Fruit fly (Drosophila melanogaster) whole organism, pupa: Measurements from ENCODE around the gene CG14615.

Experiments
- CG13204 ChIP-seq: fragments of 200-800 bp; sonication (Bioruptor generic); optimal IDR thresholded peaks from 2 replicates; lab custom pipeline; 2018; ENCODE audit warnings: missing biosample characterization, mild to moderate bottlenecking, missing genetic modification characterization, moderate library complexity
- CG17806 ChIP-seq: fragments of 200-800 bp; sonication (Bioruptor generic); optimal IDR thresholded peaks from 2 replicates; lab custom pipeline; 2018; ENCODE audit warnings: missing biosample characterization, mild to moderate bottlenecking, missing genetic modification characterization, moderate library complexity
- CG34367 ChIP-seq: fragments of 200-800 bp; sonication (Bioruptor generic); optimal IDR thresholded peaks from 2 replicates; lab custom pipeline; 2018; ENCODE audit warnings: missing biosample characterization, mild to moderate bottlenecking, missing genetic modification characterization
- CG4496 ChIP-seq: fragments of 200-800 bp; sonication (Bioruptor generic); IDR thresholded peaks from 3 replicates; pipeline ENCODE4 v1.3.6; 2022; ENCODE audit warnings: missing biosample characterization, missing genetic modification characterization
- CG8301 ChIP-seq: fragments of 200-800 bp; sonication (Bioruptor generic); optimal IDR thresholded peaks from 2 replicates; lab custom pipeline; 2018; ENCODE audit warnings: missing biosample characterization, mild to moderate bottlenecking, missing genetic modification characterization
- EcR ChIP-seq: fragments of 200-800 bp; sonication (Bioruptor generic); optimal IDR thresholded peaks from 3 replicates; lab custom pipeline; 2019; ENCODE audit warnings: missing biosample characterization, missing genetic modification characterization, mild to moderate bottlenecking, moderate library complexity, missing genetic modification reagents
- Pif1A ChIP-seq: fragments of 200-800 bp; sonication (Bioruptor generic); optimal IDR thresholded peaks from 3 replicates; lab custom pipeline; 2016; ENCODE audit warnings: missing biosample characterization, missing genetic modification characterization
- gl ChIP-seq: fragments of 200-800 bp; sonication (Bioruptor generic); optimal IDR thresholded peaks from 2 replicates; lab custom pipeline; 2018; ENCODE audit warnings: missing biosample characterization, mild to moderate bottlenecking, missing genetic modification characterization

- no peak for TF ChIP-seq gl
- TF ChIP-seq CG4496 (GFP tag; lab: Robert Waterston, UW), result no peak
- TF ChIP-seq Pif1A (GFP tag; lab: Kevin White, UChicago), result no peak
- TF ChIP-seq CG34367, result no peak
- TF ChIP-seq EcR (GFP tag; lab: Kevin White, UChicago), result no peak
- TF ChIP-seq CG8301, result no peak
- no peak for TF ChIP-seq CG17806 (tag; lab: Kevin White, UChicago)
- TF ChIP-seq CG13204, result no peak
These were observed 25.6 kb upstream of the CG14615 start for dm6 chrX:22474881-22475280.
